Worm (Caenorhabditis elegans) whole organism, L4 larva: ENCODE measurements around the gene spp-3.
A peak's percentile ranks its signal among the peaks of the same experiment; 100 is the strongest.

Experiments used
- Y75B8A.6 ChIP-seq: fragments of 200-800 bp; sonication (Bioruptor generic); IDR thresholded peaks from 2 replicates; pipeline ENCODE4 v1.3.6; 2022; ENCODE audit warnings: missing genetic modification reagents, missing genetic modification characterization, missing compliant biosample characterization
- aly-2 ChIP-seq: sonication (generic microtip); optimal IDR thresholded peaks from 2 replicates; lab custom pipeline; 2018; ENCODE audit warnings: missing biosample characterization, missing genetic modification characterization
- attf-4 ChIP-seq: sonication (generic microtip); optimal IDR thresholded peaks from 3 replicates; lab custom pipeline; 2017; ENCODE audit warnings: missing biosample characterization, missing genetic modification characterization
- ceh-82 ChIP-seq: sonication (generic microtip); optimal IDR thresholded peaks from 2 replicates; lab custom pipeline; 2017; ENCODE audit warnings: missing biosample characterization, missing genetic modification characterization
- ctbp-1 ChIP-seq: fragments of 200-800 bp; sonication (Bioruptor generic); IDR thresholded peaks from 2 replicates; pipeline ENCODE4 v1.3.6; 2022; ENCODE audit warnings: missing genetic modification reagents, missing genetic modification characterization, missing compliant biosample characterization
- dmd-8 ChIP-seq: fragments of 200-800 bp; sonication (Bioruptor generic); IDR thresholded peaks from 2 replicates; pipeline ENCODE4 v1.3.6; 2022; ENCODE audit warnings: missing genetic modification characterization, missing compliant biosample characterization
- dve-1 ChIP-seq: sonication (generic microtip); optimal IDR thresholded peaks from 2 replicates; lab custom pipeline; 2017; ENCODE audit warnings: antibody characterized with exemption, mild to moderate bottlenecking, missing genetic modification characterization, missing compliant biosample characterization; ENCODE audit not compliant: insufficient read depth
- hlh-11 ChIP-seq: fragments of 200-800 bp; sonication (Bioruptor generic); optimal IDR thresholded peaks from 2 replicates; lab custom pipeline; 2018; ENCODE audit warnings: mild to moderate bottlenecking, missing genetic modification characterization, missing compliant biosample characterization
- lin-29 ChIP-seq: fragments of 200-800 bp; sonication (Bioruptor generic); IDR thresholded peaks from 2 replicates; pipeline ENCODE4 v1.3.6; 2022; ENCODE audit warnings: missing genetic modification reagents, missing genetic modification characterization, missing compliant biosample characterization
- mdl-1 ChIP-seq, 2 experiments: fragments of 150-350 bp in 1 of 2; sonication (generic microtip) in 1 of 2; optimal IDR thresholded peaks; 2 replicates each; lab custom pipeline; 2014 to 2017; ENCODE audit warnings: missing biosample characterization in 2 of 2, missing genetic modification characterization in 2 of 2
- mdt-29 ChIP-seq: fragments of 200-800 bp; sonication (Bioruptor generic); IDR thresholded peaks from 2 replicates; pipeline ENCODE4 v1.3.6; 2022; ENCODE audit warnings: missing genetic modification reagents, missing genetic modification characterization, missing compliant biosample characterization
- sdz-12 ChIP-seq: fragments of 200-800 bp; sonication (Bioruptor generic); optimal IDR thresholded peaks from 2 replicates; lab custom pipeline; 2018; ENCODE audit warnings: mild to moderate bottlenecking, missing genetic modification characterization, missing compliant biosample characterization
- set-16 ChIP-seq: fragments of 200-800 bp; sonication (Bioruptor generic); IDR thresholded peaks from 2 replicates; pipeline ENCODE4 v1.3.6; 2022; ENCODE audit warnings: missing genetic modification reagents, missing genetic modification characterization, missing compliant biosample characterization
- spr-3 ChIP-seq: fragments of 200-800 bp; sonication (Bioruptor generic); optimal IDR thresholded peaks from 2 replicates; lab custom pipeline; 2018; ENCODE audit warnings: mild to moderate bottlenecking, missing genetic modification characterization, missing compliant biosample characterization
- unc-39 ChIP-seq: sonication (generic microtip); optimal IDR thresholded peaks from 2 replicates; lab custom pipeline; 2017; ENCODE audit warnings: missing biosample characterization, missing genetic modification characterization
- zip-11 ChIP-seq: fragments of 200-800 bp; sonication (Bioruptor generic); IDR thresholded peaks from 2 replicates; pipeline ENCODE4 v1.3.6; 2022; ENCODE audit warnings: missing genetic modification characterization, missing compliant biosample characterization

Gene spp-3

ce11 chrX:7268965-7269364, 46.2 kb downstream of the spp-3 start:
- TF ChIP-seq set-16 (GFP tag; lab: Robert Waterston, UW) (peak; percentile 92), hlh-11 (tag; lab: Kevin White, UChicago) (no peak)
- TF ChIP-seq, all 104 proteins: peak for 1

DNA sequence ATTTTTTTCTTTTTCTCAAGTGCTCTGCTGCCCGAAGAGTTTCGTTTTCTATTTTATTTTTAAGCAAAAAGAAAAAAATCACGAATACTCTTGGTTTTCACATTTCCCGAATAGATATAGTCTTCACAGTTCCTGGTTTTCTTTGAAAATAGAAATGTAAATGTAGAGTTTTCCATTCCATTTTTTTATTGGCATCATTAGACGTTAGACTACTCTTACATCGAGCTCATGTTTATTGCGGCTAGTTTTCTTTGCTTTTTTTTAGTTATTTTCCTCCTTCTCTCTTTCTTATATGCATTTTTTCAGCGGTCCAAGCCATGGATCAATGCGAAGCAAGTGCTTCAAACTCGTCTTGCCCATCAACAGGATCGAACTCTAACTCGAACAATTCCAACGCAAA, 49.8 kb downstream of the spp-3 start, which contains the start of gene F46H5.2:
Gene F46H5.2 (plus strand): TSS at position 301 of the 400 bp plus-strand sequence.
- TF ChIP-seq dmd-8 (GFP tag; lab: Robert Waterston, UW) (no peak), ceh-82 (tag; lab: Kevin White, UChicago) (no peak), sdz-12 (GFP tag; lab: Kevin White, UChicago) (no peak), dve-1 (tag; lab: Kevin White, UChicago) (no peak), attf-4 (tag; lab: Kevin White, UChicago) (no peak), lin-29 (GFP tag; lab: Robert Waterston, UW) (no peak), unc-39 (tag; lab: Kevin White, UChicago) (no peak), spr-3 (GFP tag; lab: Kevin White, UChicago) (no peak), Y75B8A.6 (GFP tag; lab: Robert Waterston, UW) (no peak), zip-11 (GFP tag; lab: Robert Waterston, UW) (no peak), aly-2 (no peak), ctbp-1 (GFP tag; lab: Robert Waterston, UW) (no peak), mdl-1 (tag; optimal IDR thresholded peaks at IDR 0.05; lab: Kevin White, UChicago) (no peak), mdt-29 (GFP tag; lab: Robert Waterston, UW) (no peak)
